Worm (Caenorhabditis elegans) whole organism, L4/young adult: ENCODE data around the gene cic-1.

Experiments
- dao-5 ChIP-seq: sonication (generic microtip); optimal IDR thresholded peaks from 2 replicates; lab custom pipeline; 2016; ENCODE audit warnings: missing genotype, missing genetic modification characterization, moderate library complexity, missing compliant biosample characterization
- him-1 ChIP-seq: sonication (generic microtip); optimal IDR thresholded peaks from 2 replicates; lab custom pipeline; 2016; ENCODE audit warnings: missing genotype, missing genetic modification reagents, missing genetic modification characterization, missing compliant biosample characterization

DNA sequence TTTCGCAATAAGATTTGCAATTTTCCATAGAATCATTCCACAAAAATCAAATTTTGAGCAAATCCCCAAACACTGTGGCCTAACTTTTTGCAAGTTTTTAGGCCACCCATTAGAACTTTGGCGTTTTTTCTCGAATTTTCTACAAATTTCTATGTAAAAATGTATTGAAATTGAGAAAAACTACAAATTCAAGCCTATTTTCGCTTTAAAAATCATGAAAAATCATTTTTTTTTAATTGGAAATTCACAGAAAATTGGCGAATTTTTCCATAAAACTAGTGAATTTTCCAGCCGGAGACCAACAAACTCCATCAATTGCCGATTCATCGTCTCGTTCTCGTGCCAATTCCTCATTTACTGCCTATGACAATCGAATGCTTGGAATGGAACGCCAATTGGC is 51.1 kb downstream of the cic-1 start:
- TF ChIP-seq him-1 (tag; lab: Kevin White, UChicago) (no peak), dao-5 (tag; lab: Kevin White, UChicago) (no peak)
